Worm (Caenorhabditis elegans) whole organism, L4 larva: ENCODE measurements around the gene Y75B8A.32.

ENCODE experiments used
- F26F4.8 ChIP-seq: fragments of 200-800 bp; sonication (Bioruptor generic); conservative IDR thresholded peaks from 2 replicates; pipeline ENCODE4 v1.3.6; 2022; ENCODE audit warnings: missing genetic modification characterization, missing compliant biosample characterization
- F44E2.7 ChIP-seq: fragments of 200-800 bp; sonication (Bioruptor generic); IDR thresholded peaks from 2 replicates; pipeline ENCODE4 v2.1.2; 2022; ENCODE audit warnings: missing genetic modification characterization, missing compliant biosample characterization
- R02D3.7 ChIP-seq: fragments of 150-350 bp; sonication (generic microtip); optimal IDR thresholded peaks from 3 replicates; lab custom pipeline; 2014; ENCODE audit warnings: missing biosample characterization, missing genetic modification characterization
- Y48G9A.11 ChIP-seq: fragments of 200-800 bp; sonication (Bioruptor generic); IDR thresholded peaks from 2 replicates; pipeline ENCODE4 v1.3.6; 2022; ENCODE audit warnings: missing genetic modification reagents, missing genetic modification characterization, missing compliant biosample characterization
- Y5F2A.4 ChIP-seq: fragments of 200-800 bp; sonication (Bioruptor generic); optimal IDR thresholded peaks from 2 replicates; lab custom pipeline; 2018; ENCODE audit warnings: mild to moderate bottlenecking, missing genetic modification characterization, missing compliant biosample characterization
- Y75B8A.6 ChIP-seq: fragments of 200-800 bp; sonication (Bioruptor generic); IDR thresholded peaks from 2 replicates; pipeline ENCODE4 v1.3.6; 2022; ENCODE audit warnings: missing genetic modification reagents, missing genetic modification characterization, missing compliant biosample characterization
- ZK546.5 ChIP-seq, 2 experiments: sonication (generic microtip); optimal IDR thresholded peaks; 2 replicates each; lab custom pipeline; 2017; ENCODE audit warnings: missing biosample characterization in 2 of 2, missing genetic modification characterization in 2 of 2
- aha-1 ChIP-seq: fragments of 150-350 bp; peaks from one replicate; lab custom pipeline; 2014; ENCODE audit warnings: missing biosample characterization, missing genetic modification characterization
- aly-2 ChIP-seq: sonication (generic microtip); optimal IDR thresholded peaks from 2 replicates; lab custom pipeline; 2018; ENCODE audit warnings: missing biosample characterization, missing genetic modification characterization
- ama-1 ChIP-seq: fragments of 150-350 bp; optimal IDR thresholded peaks from 2 replicates; lab custom pipeline; 2014; ENCODE audit warnings: inconsistent platforms, mixed read lengths
- attf-4 ChIP-seq: sonication (generic microtip); optimal IDR thresholded peaks from 3 replicates; lab custom pipeline; 2017; ENCODE audit warnings: missing biosample characterization, missing genetic modification characterization
- ceh-20 ChIP-seq: fragments of 200-800 bp; sonication (Bioruptor generic); IDR thresholded peaks from 2 replicates; pipeline ENCODE4 v1.3.6; 2022; ENCODE audit warnings: missing genetic modification reagents, missing genetic modification characterization, missing compliant biosample characterization
- cey-2 ChIP-seq: sonication (generic microtip); optimal IDR thresholded peaks from 3 replicates; lab custom pipeline; 2017; ENCODE audit warnings: missing genetic modification characterization, mild to moderate bottlenecking, missing compliant biosample characterization, antibody characterized with exemption, borderline replicate concordance; ENCODE audit not compliant: insufficient read depth
- daf-16 ChIP-seq, 3 experiments: sonication (generic microtip); optimal IDR thresholded peaks; 2 replicates each; lab custom pipeline; 2016 to 2017; ENCODE audit warnings: missing genetic modification characterization in 3 of 3, missing genetic modification reagents in 3 of 3, mild to moderate bottlenecking in 2 of 3, missing compliant biosample characterization in 2 of 3, missing biosample characterization in 1 of 3, moderate library complexity in 1 of 3
- duxl-1 ChIP-seq: sonication (generic microtip); optimal IDR thresholded peaks from 2 replicates; lab custom pipeline; 2016; ENCODE audit warnings: mild to moderate bottlenecking, missing genetic modification characterization, moderate library complexity, missing compliant biosample characterization; ENCODE audit not compliant: poor library complexity
- dve-1 ChIP-seq: sonication (generic microtip); optimal IDR thresholded peaks from 2 replicates; lab custom pipeline; 2017; ENCODE audit warnings: antibody characterized with exemption, mild to moderate bottlenecking, missing genetic modification characterization, missing compliant biosample characterization; ENCODE audit not compliant: insufficient read depth
- fkh-10 ChIP-seq: fragments of 150-350 bp; optimal IDR thresholded peaks from 2 replicates; lab custom pipeline; 2014; ENCODE audit warnings: missing biosample characterization, missing genetic modification reagents, missing genetic modification characterization
- hif-1 ChIP-seq, 2 experiments: sonication (generic microtip); optimal IDR thresholded peaks; 2 replicates each; lab custom pipeline; 2016 to 2017; ENCODE audit warnings: missing compliant biosample characterization in 2 of 2, missing genetic modification characterization in 2 of 2, missing genetic modification reagents in 2 of 2, missing genotype in 2 of 2, mild to moderate bottlenecking in 1 of 2
- hlh-30 ChIP-seq: sonication (generic microtip); optimal IDR thresholded peaks from 2 replicates; lab custom pipeline; 2017; ENCODE audit warnings: antibody characterized with exemption, mild to moderate bottlenecking, missing genetic modification characterization, missing compliant biosample characterization; ENCODE audit not compliant: insufficient read depth
- lin-1 ChIP-seq: fragments of 200-800 bp; sonication (Bioruptor generic); IDR thresholded peaks from 2 replicates; pipeline ENCODE4 v1.3.6; 2022; ENCODE audit warnings: missing genetic modification reagents, missing genetic modification characterization, missing compliant biosample characterization
- lin-15B ChIP-seq: fragments of 150-350 bp; sonication (generic microtip); optimal IDR thresholded peaks from 3 replicates; lab custom pipeline; 2014; ENCODE audit warnings: missing biosample characterization, missing genetic modification characterization
- lin-39 ChIP-seq: fragments of 150-350 bp; optimal IDR thresholded peaks from 2 replicates; lab custom pipeline; 2014; ENCODE audit warnings: missing biosample characterization, missing genetic modification reagents, missing genetic modification characterization
- lsy-2 ChIP-seq, 2 experiments: fragments of 150-350 bp in 1 of 2; sonication (generic microtip) in 1 of 2; optimal IDR thresholded peaks; 2 replicates each; lab custom pipeline; 2014 to 2017; ENCODE audit warnings: missing biosample characterization in 2 of 2, missing genetic modification characterization in 2 of 2
- mes-2 ChIP-seq: sonication (generic microtip); optimal IDR thresholded peaks from 2 replicates; lab custom pipeline; 2016; ENCODE audit warnings: missing genotype, mild to moderate bottlenecking, missing genetic modification characterization, missing compliant biosample characterization; ENCODE audit not compliant: poor library complexity, severe bottlenecking
- mxl-3 ChIP-seq: fragments of 200-800 bp; sonication (Bioruptor generic); optimal IDR thresholded peaks from 2 replicates; lab custom pipeline; 2018; ENCODE audit warnings: mild to moderate bottlenecking, missing genetic modification characterization, missing compliant biosample characterization
- nhr-10 ChIP-seq: fragments of 150-350 bp; optimal IDR thresholded peaks from 2 replicates; lab custom pipeline; 2014; ENCODE audit warnings: missing biosample characterization, missing genetic modification characterization
- nhr-6 ChIP-seq: fragments of 150-350 bp; optimal IDR thresholded peaks from 2 replicates; lab custom pipeline; 2014; ENCODE audit warnings: missing biosample characterization, missing genetic modification characterization
- nhr-76 ChIP-seq: fragments of 150-350 bp; optimal IDR thresholded peaks from 2 replicates; lab custom pipeline; 2014; ENCODE audit warnings: missing biosample characterization, missing genetic modification characterization
- pqm-1 ChIP-seq: sonication (generic microtip); optimal IDR thresholded peaks from 2 replicates; lab custom pipeline; 2017; ENCODE audit warnings: missing biosample characterization, missing genetic modification characterization
- set-16 ChIP-seq: fragments of 200-800 bp; sonication (Bioruptor generic); IDR thresholded peaks from 2 replicates; pipeline ENCODE4 v1.3.6; 2022; ENCODE audit warnings: missing genetic modification reagents, missing genetic modification characterization, missing compliant biosample characterization
- vab-7 ChIP-seq: fragments of 200-800 bp; sonication (Bioruptor generic); IDR thresholded peaks from 2 replicates; pipeline ENCODE4 v1.3.6; 2022; ENCODE audit warnings: missing genetic modification reagents, missing genetic modification characterization, missing compliant biosample characterization
- zag-1 ChIP-seq: fragments of 150-350 bp; optimal IDR thresholded peaks from 2 replicates; lab custom pipeline; 2014; ENCODE audit warnings: missing biosample characterization, missing genetic modification characterization
- zfp-2 ChIP-seq: sonication (generic microtip); optimal IDR thresholded peaks from 2 replicates; lab custom pipeline; 2016; ENCODE audit warnings: mild to moderate bottlenecking, missing genetic modification characterization, missing compliant biosample characterization

Y75B8A.32 gene

ce11 chrIII:12368462-12369306 lies 10.3 kb upstream of the Y75B8A.32 start, which contains the start of gene his-72 (continued):
- TF ChIP-seq dve-1 (tag; lab: Kevin White, UChicago), result peak; percentile 52
- no peak for TF ChIP-seq nhr-10
- TF ChIP-seq R02D3.7 (tag; lab: Kevin White, UChicago), result no peak
- no peak for TF ChIP-seq duxl-1 (tag; lab: Kevin White, UChicago)
- no peak for TF ChIP-seq ceh-20
- no peak for TF ChIP-seq F44E2.7 (GFP tag; lab: Robert Waterston, UW)
- peak; percentile 53 for TF ChIP-seq mes-2
- TF ChIP-seq Y75B8A.6, result 0 out of 2 replicates have a peak, but pooled peaks have one; percentile 5

DNA sequence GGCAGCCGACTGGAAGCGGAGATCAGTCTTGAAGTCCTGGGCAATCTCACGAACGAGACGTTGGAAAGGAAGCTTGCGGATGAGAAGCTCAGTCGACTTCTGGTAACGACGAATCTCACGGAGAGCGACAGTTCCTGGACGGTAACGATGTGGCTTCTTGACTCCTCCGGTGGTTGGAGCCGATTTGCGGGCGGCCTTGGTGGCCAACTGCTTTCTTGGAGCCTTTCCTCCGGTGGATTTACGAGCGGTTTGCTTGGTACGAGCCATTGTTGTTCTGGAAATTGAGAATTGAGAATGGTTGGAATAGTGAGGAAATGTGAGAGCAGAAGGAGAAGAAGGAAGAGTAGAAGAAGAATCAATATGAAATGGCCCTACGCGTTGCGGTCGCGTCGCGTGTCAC lies 9.5 kb upstream of the Y75B8A.32 start:
- TF ChIP-seq lin-15B (no peak), hlh-30 (tag; lab: Kevin White, UChicago) (no peak), mes-2 (peak; percentile 18), set-16 (peak; percentile 60), F26F4.8 (GFP tag; lab: Robert Waterston, UW) (no peak), cey-2 (tag; lab: Kevin White, UChicago) (no peak), zag-1 (tag; lab: Kevin White, UChicago) (no peak), lin-1 (GFP tag; lab: Robert Waterston, UW) (no peak)
- TF ChIP-seq, all 104 proteins: peak for 2

- TF ChIP-seq nhr-6 (tag; lab: Kevin White, UChicago) (no peak), Y5F2A.4 (GFP tag; lab: Kevin White, UChicago) (no peak), fkh-10 (GFP tag; lab: Kevin White, UChicago) (no peak), mxl-3 (GFP tag; lab: Kevin White, UChicago) (no peak), pqm-1 (no peak), attf-4 (tag; lab: Kevin White, UChicago) (no peak), vab-7 (GFP tag; lab: Robert Waterston, UW) (no peak), nhr-76 (no peak), zfp-2 (tag; lab: Kevin White, UChicago) (no peak), lsy-2 (tag; optimal IDR thresholded peaks at IDR 0.05; lab: Kevin White, UChicago) (peak in 1 of 2 experiments; percentile 32), Y48G9A.11 (GFP tag; lab: Robert Waterston, UW) (peak; percentile 38; the same call in 1 of the 2 replicates), daf-16 (GFP tag; optimal IDR thresholded peaks at IDR 0.05; lab: Kevin White, UChicago) (no peak), daf-16 (tag; optimal IDR thresholded peaks at IDR 0.05; lab: Kevin White, UChicago) (peak; percentile 19), aha-1 (tag; lab: Kevin White, UChicago) (peak; percentile 91), aly-2 (tag; lab: Kevin White, UChicago) (no peak), ama-1 (lab: Kevin White, UChicago) (peak; percentile 4), F44E2.7 (GFP tag; lab: Robert Waterston, UW) (no peak), dve-1 (tag; lab: Kevin White, UChicago) (peak; percentile 32), ZK546.5 (tag; optimal IDR thresholded peaks at IDR 0.05; lab: Kevin White, UChicago) (no peak), lin-39 (no peak), hif-1 (tag; optimal IDR thresholded peaks at IDR 0.05; lab: Kevin White, UChicago) (no peak)
These were observed 8.7 kb upstream of the Y75B8A.32 start, which contains the start of gene Y75B8A.33 for ce11 chrIII:12366989-12367557. Gene Y75B8A.33, minus strand, starts transcription at chrIII:12367373.
